Fruit fly (Drosophila melanogaster) whole organism, adult: ENCODE data around the gene CG42238.

Experiments used
- CG11617 ChIP-seq: fragments of 200-800 bp; sonication (Bioruptor generic); optimal IDR thresholded peaks from 2 replicates; lab custom pipeline; 2017; ENCODE audit warnings: mild to moderate bottlenecking, missing biosample characterization, missing genetic modification reagents, missing genetic modification characterization
- CG14711 ChIP-seq: fragments of 200-800 bp; sonication (Bioruptor generic); optimal IDR thresholded peaks from 2 replicates; lab custom pipeline; 2018; ENCODE audit warnings: missing biosample characterization, mild to moderate bottlenecking, missing genetic modification characterization, moderate library complexity
- CG33017 ChIP-seq: fragments of 200-800 bp; sonication (Bioruptor generic); optimal IDR thresholded peaks from 2 replicates; lab custom pipeline; 2018; ENCODE audit warnings: missing biosample characterization, mild to moderate bottlenecking, missing genetic modification characterization, moderate library complexity
- CG5204 ChIP-seq: fragments of 200-800 bp; sonication (Bioruptor generic); optimal IDR thresholded peaks from 2 replicates; lab custom pipeline; 2016; ENCODE audit warnings: missing biosample characterization, missing genetic modification characterization
- CG7045 ChIP-seq: fragments of 200-800 bp; sonication (Bioruptor generic); optimal IDR thresholded peaks from 2 replicates; lab custom pipeline; 2017; ENCODE audit warnings: missing biosample characterization, mild to moderate bottlenecking, missing genetic modification characterization
- Clk ChIP-seq: fragments of 200-800 bp; sonication (Bioruptor generic); optimal IDR thresholded peaks from 2 replicates; lab custom pipeline; 2017; ENCODE audit warnings: missing biosample characterization, missing genetic modification characterization
- Hr96 ChIP-seq: fragments of 200-800 bp; sonication (Bioruptor generic); optimal IDR thresholded peaks from 2 replicates; lab custom pipeline; 2016; ENCODE audit warnings: missing biosample characterization, missing genetic modification characterization
- Mnt ChIP-seq: fragments of 200-800 bp; sonication (Bioruptor generic); optimal IDR thresholded peaks from 2 replicates; lab custom pipeline; 2016; ENCODE audit warnings: missing biosample characterization, mild to moderate bottlenecking, missing genetic modification characterization
- bab1 ChIP-seq: fragments of 200-800 bp; sonication (Bioruptor generic); optimal IDR thresholded peaks from 3 replicates; lab custom pipeline; 2019; ENCODE audit warnings: missing biosample characterization, mild to moderate bottlenecking, missing genetic modification characterization, moderate library complexity
- ovo ChIP-seq: fragments of 200-800 bp; sonication (Bioruptor generic); optimal IDR thresholded peaks from 2 replicates; lab custom pipeline; 2016; ENCODE audit warnings: missing biosample characterization, missing genetic modification characterization
- pad ChIP-seq: fragments of 200-800 bp; sonication (Bioruptor generic); optimal IDR thresholded peaks from 3 replicates; lab custom pipeline; 2017; ENCODE audit warnings: missing biosample characterization, missing genetic modification characterization, mild to moderate bottlenecking, moderate library complexity, missing genetic modification reagents
- tj ChIP-seq: fragments of 200-800 bp; sonication (Bioruptor generic); optimal IDR thresholded peaks from 3 replicates; lab custom pipeline; 2017; ENCODE audit warnings: missing biosample characterization, mild to moderate bottlenecking, missing genetic modification characterization, moderate library complexity
- toe ChIP-seq: fragments of 200-800 bp; sonication (Bioruptor generic); optimal IDR thresholded peaks from 2 replicates; lab custom pipeline; 2016; ENCODE audit warnings: missing biosample characterization, missing genetic modification characterization

DNA sequence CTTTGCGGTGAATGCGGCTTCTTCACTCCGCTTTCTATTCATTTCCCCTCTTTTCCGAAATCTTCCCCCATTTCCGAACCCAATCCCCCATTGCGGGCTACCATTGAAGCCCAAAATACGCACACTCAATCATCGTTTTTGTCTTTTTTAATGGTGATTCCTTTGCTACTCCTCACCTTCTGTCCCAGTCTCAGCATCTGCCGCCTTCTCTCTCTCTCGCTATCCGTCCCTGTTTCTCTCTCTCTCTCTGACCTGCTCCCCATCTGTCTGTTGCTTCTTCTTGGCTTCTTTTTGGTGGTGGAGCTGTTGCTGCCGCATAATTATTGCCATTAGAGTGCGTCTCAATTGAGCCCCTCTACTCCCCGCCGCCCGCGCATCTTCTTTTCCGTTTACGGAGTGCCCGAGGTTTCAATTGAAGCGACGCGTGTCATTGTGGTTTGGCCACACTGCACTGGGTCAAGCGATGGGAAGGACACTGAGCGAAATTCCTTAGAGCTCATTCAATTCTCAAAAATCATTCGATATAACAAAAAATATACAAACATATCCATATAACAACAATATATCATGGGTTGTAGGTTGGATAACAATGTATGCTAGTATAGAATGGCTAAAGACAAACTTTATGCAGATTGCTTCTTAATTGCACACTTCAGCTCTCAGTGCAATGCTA, 106.9 kb downstream of the CG42238 start:
- TF ChIP-seq tj (no peak), Hr96 (GFP tag; lab: Kevin White, UChicago) (no peak), Mnt (GFP tag; lab: Kevin White, UChicago) (no peak), pad (GFP tag; lab: Kevin White, UChicago) (no peak), bab1 (GFP tag; lab: Kevin White, UChicago) (no peak), CG7045 (GFP tag; lab: Kevin White, UChicago) (no peak), Clk (GFP tag; lab: Kevin White, UChicago) (no peak), toe (GFP tag; lab: Kevin White, UChicago) (no peak), CG5204 (no peak), CG33017 (tag; lab: Kevin White, UChicago) (no peak), CG11617 (GFP tag; lab: Kevin White, UChicago) (no peak), CG14711 (tag; lab: Kevin White, UChicago) (no peak), ovo (GFP tag; lab: Kevin White, UChicago) (no peak)
